Fruit fly (Drosophila melanogaster) whole organism, embryonic: ENCODE measurements around the gene mRpS11.

Experiments used
- CG4730 ChIP-seq: fragments of 200-800 bp; sonication (Bioruptor generic); IDR thresholded peaks from 2 replicates; pipeline ENCODE4 v1.3.6; 2022; ENCODE audit warnings: missing biosample characterization, missing genetic modification characterization
- CG6854 ChIP-seq: fragments of 200-800 bp; sonication (Bioruptor generic); optimal IDR thresholded peaks from 3 replicates; lab custom pipeline; 2017; ENCODE audit warnings: missing biosample characterization, mild to moderate bottlenecking, missing genetic modification characterization
- Ravus ChIP-seq: fragments of 200-800 bp; sonication (Bioruptor generic); IDR thresholded peaks from 2 replicates; pipeline ENCODE4 v1.3.6; 2022; ENCODE audit warnings: missing biosample characterization, missing genetic modification characterization
- da ChIP-seq: fragments of 200-800 bp; sonication (Bioruptor generic); optimal IDR thresholded peaks from 2 replicates; lab custom pipeline; 2016; ENCODE audit warnings: missing biosample characterization, missing genetic modification characterization
- nerfin-1 ChIP-seq: fragments of 200-800 bp; sonication (Bioruptor generic); optimal IDR thresholded peaks from 3 replicates; lab custom pipeline; 2019; ENCODE audit warnings: missing biosample characterization, mild to moderate bottlenecking, missing genetic modification characterization, moderate library complexity

dm6 chr3R:17078961-17079858 lies 6.7 kb downstream of the mRpS11 start:
- peak; percentile 56 for TF ChIP-seq nerfin-1 (tag; lab: Kevin White, UChicago)
- TF ChIP-seq CG6854 (GFP tag; lab: Kevin White, UChicago): no peak
- TF ChIP-seq Ravus (GFP tag; lab: Robert Waterston, UW): no peak
- TF ChIP-seq da (GFP tag; lab: Kevin White, UChicago): no peak
- TF ChIP-seq CG4730 (GFP tag; lab: Robert Waterston, UW): no peak
